Worm (Caenorhabditis elegans) whole organism, L3 larva: ENCODE data around the gene sor-1.

ENCODE experiments used
- R02D3.7 ChIP-seq: fragments of 150-350 bp; optimal IDR thresholded peaks from 2 replicates; lab custom pipeline; 2014; ENCODE audit warnings: missing biosample characterization, missing genetic modification characterization
- egl-27 ChIP-seq: sonication (generic microtip); optimal IDR thresholded peaks from 4 replicates; lab custom pipeline; 2017; ENCODE audit warnings: missing biosample characterization, missing genetic modification reagents, missing genetic modification characterization
- fos-1 ChIP-seq: fragments of 150-350 bp; optimal IDR thresholded peaks from 2 replicates; lab custom pipeline; 2014; ENCODE audit warnings: missing biosample characterization, missing genetic modification characterization
- tbx-2 ChIP-seq: sonication (generic microtip); optimal IDR thresholded peaks from 2 replicates; lab custom pipeline; 2016; ENCODE audit warnings: mild to moderate bottlenecking, missing genetic modification characterization, missing compliant biosample characterization

- TF ChIP-seq R02D3.7 (tag; lab: Kevin White, UChicago) (no peak), fos-1 (no peak), egl-27 (tag; lab: Kevin White, UChicago) (no peak), tbx-2 (no peak)
These were observed at the start of gene sor-1 for ce11 chrIII:8417968-8418267.
